Fruit fly (Drosophila melanogaster) whole organism, wandering third instar larva: ENCODE measurements around the gene CG13727.

Experiments
- Hr83 ChIP-seq: fragments of 200-300 bp; sonication (Bioruptor generic); optimal IDR thresholded peaks from 2 replicates; lab custom pipeline; 2016; ENCODE audit warnings: missing biosample characterization, mild to moderate bottlenecking, missing genetic modification characterization, moderate library complexity; ENCODE audit not compliant: poor library complexity, severe bottlenecking
- Rel ChIP-seq, 2 experiments: fragments of 200-800 bp; sonication (Bioruptor generic) in 1 of 2; optimal IDR thresholded peaks; 2 replicates in 1 of 2; 3 replicates in 1 of 2; lab custom pipeline; 2016 to 2019; ENCODE audit warnings: mild to moderate bottlenecking in 2 of 2, missing biosample characterization in 2 of 2, missing genetic modification characterization in 2 of 2, moderate library complexity in 1 of 2
- dmrt93B ChIP-seq: fragments of 200-800 bp; sonication (Bioruptor generic); optimal IDR thresholded peaks from 2 replicates; lab custom pipeline; 2018; ENCODE audit warnings: missing biosample characterization, mild to moderate bottlenecking, missing genetic modification characterization
- h ChIP-seq: fragments of 200-800 bp; sonication (Bioruptor generic); optimal IDR thresholded peaks from 3 replicates; lab custom pipeline; 2016; ENCODE audit warnings: missing biosample characterization, mild to moderate bottlenecking, missing genetic modification characterization
- jim ChIP-seq: fragments of 175-275, 200-325 bp; sonication (Bioruptor generic); optimal IDR thresholded peaks from 2 replicates; lab custom pipeline; 2016; ENCODE audit warnings: missing biosample characterization, mild to moderate bottlenecking, missing genetic modification characterization
- sage ChIP-seq: fragments of 200-800 bp; sonication (Bioruptor generic); optimal IDR thresholded peaks from 2 replicates; lab custom pipeline; 2016; ENCODE audit warnings: missing biosample characterization, mild to moderate bottlenecking, missing genetic modification characterization

dm6 chr3L:17383714-17384113 is 42.6 kb upstream of the CG13727 start:
- no peak for TF ChIP-seq Rel (GFP tag; optimal IDR thresholded peaks at IDR 0.05; lab: Kevin White, UChicago)
- no peak for TF ChIP-seq Rel (tag; optimal IDR thresholded peaks at IDR 0.05; lab: Kevin White, UChicago)
- no peak for TF ChIP-seq sage
- no peak for TF ChIP-seq h
- TF ChIP-seq jim (GFP tag; lab: Kevin White, UChicago), result no peak
- TF ChIP-seq Hr83 (GFP tag; lab: Kevin White, UChicago), result no peak
- no peak for TF ChIP-seq dmrt93B (GFP tag; lab: Kevin White, UChicago)
